Fruit fly (Drosophila melanogaster): ENCODE measurements around the gene FoxK.

The FoxK gene

dm6 chr3L:11118627-11119395 is 1.8 kb downstream of the FoxK start (continued):
- TF ChIP-seq CG1792 (GFP tag; optimal IDR thresholded peaks at IDR 0.05) (peak; percentile 69), vfl (GFP tag; optimal IDR thresholded peaks at IDR 0.05) (peak; percentile 24), otp (GFP tag; IDR thresholded peaks at IDR 0.05) (peak; percentile 65; the same call in 1 of the 3 replicates), nerfin-1 (tag; optimal IDR thresholded peaks at IDR 0.05) (peak; percentile 86), CG18619 (GFP tag; optimal IDR thresholded peaks at IDR 0.05) (peak; percentile 76), CG32767 (GFP tag; IDR thresholded peaks at IDR 0.05) (peak; percentile 89), dati (GFP tag; IDR thresholded peaks at IDR 0.05) (no peak), Aef1 (GFP tag; IDR thresholded peaks at IDR 0.05) (peak; percentile 50; the same call in 1 of the 3 replicates), Opbp (GFP tag; IDR thresholded peaks at IDR 0.05; ENCODE audit: partially characterized antibody) (0 out of 3 replicates have a peak, but pooled peaks have one; percentile 26), CG12769 (tag; optimal IDR thresholded peaks at IDR 0.05) (peak; percentile 91), CG18262 (tag; optimal IDR thresholded peaks at IDR 0.05) (peak; percentile 30), hbn (GFP tag; IDR thresholded peaks at IDR 0.05; ENCODE audit: partially characterized antibody) (0 out of 2 replicates have a peak, but pooled peaks have one; percentile 35), Drgx (GFP tag; IDR thresholded peaks at IDR 0.05) (peak; percentile 53; the same call in 1 of the 2 replicates), CG17612 (GFP tag; IDR thresholded peaks at IDR 0.05) (no peak), ase (GFP tag; IDR thresholded peaks at IDR 0.05) (0 out of 3 replicates have a peak, but pooled peaks have one; percentile 30), zen2 (GFP tag; IDR thresholded peaks at IDR 0.05; ENCODE audit: partially characterized antibody) (no peak), sim (GFP tag; IDR thresholded peaks at IDR 0.05) (peak; percentile 77), ewg (GFP tag; optimal IDR thresholded peaks at IDR 0.05) (peak; percentile 90), Abd-B (GFP tag; optimal IDR thresholded peaks at IDR 0.05) (no peak), cas (GFP tag; IDR thresholded peaks at IDR 0.05) (no peak), CG11247 (GFP tag; IDR thresholded peaks at IDR 0.05) (0 out of 2 replicates have a peak, but pooled peaks have one; percentile 27), CG31388 (GFP tag; optimal IDR thresholded peaks at IDR 0.05) (peak; percentile 5), gce (GFP tag; IDR thresholded peaks at IDR 0.05) (0 out of 3 replicates have a peak, but pooled peaks have one; percentile 47), Poxn (GFP tag; IDR thresholded peaks at IDR 0.05) (no peak), tap (tag; optimal IDR thresholded peaks at IDR 0.05) (peak; percentile 66), CG17359 (tag; optimal IDR thresholded peaks at IDR 0.05) (peak; percentile 73), CrebB (tag; optimal IDR thresholded peaks at IDR 0.05) (peak; percentile 88), CG2120 (GFP tag; optimal IDR thresholded peaks at IDR 0.05) (peak; percentile 56), CG31365 (tag; optimal IDR thresholded peaks at IDR 0.05) (peak; percentile 77), NFAT (GFP tag; IDR thresholded peaks at IDR 0.05) (peak; percentile 70; the same call in 1 of the 2 replicates), CG3163 (GFP tag; optimal IDR thresholded peaks at IDR 0.05) (peak; percentile 72), da (GFP tag; optimal IDR thresholded peaks at IDR 0.05) (peak; percentile 6), MBD-R2 (GFP tag; IDR thresholded peaks at IDR 0.05) (peak; percentile 48; the same call in 1 of the 2 replicates), CG16815 (GFP tag; optimal IDR thresholded peaks at IDR 0.05) (peak; percentile 3), Hsf (GFP tag; optimal IDR thresholded peaks at IDR 0.05) (peak; percentile 38), B-H2 (GFP tag; optimal IDR thresholded peaks at IDR 0.05) (peak; percentile 92), trh (GFP tag; optimal IDR thresholded peaks at IDR 0.05) (peak; percentile 19), CG18011 (GFP tag; optimal IDR thresholded peaks at IDR 0.05) (peak; percentile 23), Camta (GFP tag; optimal IDR thresholded peaks at IDR 0.05) (peak; percentile 77), CG9876 (GFP tag; optimal IDR thresholded peaks at IDR 0.05) (peak; percentile 57), fd102C (GFP tag; optimal IDR thresholded peaks at IDR 0.05) (peak; percentile 88), gcm2 (GFP tag; optimal IDR thresholded peaks at IDR 0.05) (peak; percentile 60), her (GFP tag; optimal IDR thresholded peaks at IDR 0.05) (peak; percentile 1), CG4360 (GFP tag; IDR thresholded peaks at IDR 0.05) (peak; percentile 96), Hr3 (GFP tag; optimal IDR thresholded peaks at IDR 0.05) (peak; percentile 19), ci (GFP tag; IDR thresholded peaks at IDR 0.05) (peak; percentile 92), Pdp1 (GFP tag; optimal IDR thresholded peaks at IDR 0.05) (peak; percentile 55 to 75), lmd (GFP tag; IDR thresholded peaks at IDR 0.05) (no peak; the same call in 1 of the 2 replicates), Nf-YB (GFP tag; optimal IDR thresholded peaks at IDR 0.05) (peak; percentile 67)
